Fruit fly (Drosophila melanogaster) whole organism, embryonic: ENCODE results near the gene mRpL4.

Source experiments
- Bgb ChIP-seq: fragments of 200-800 bp; sonication (Bioruptor generic); IDR thresholded peaks from 2 replicates; pipeline ENCODE4 v1.3.6; 2022; ENCODE audit warnings: missing biosample characterization, missing genetic modification characterization; ENCODE audit not compliant: partially characterized antibody
- CG10462 ChIP-seq: fragments of 200-800 bp; sonication (Bioruptor generic); optimal IDR thresholded peaks from 2 replicates; lab custom pipeline; 2016; ENCODE audit warnings: missing biosample characterization, missing genetic modification characterization
- CG12391 ChIP-seq: fragments of 200-800 bp; sonication (Bioruptor generic); optimal IDR thresholded peaks from 3 replicates; lab custom pipeline; 2018; ENCODE audit warnings: missing biosample characterization, mild to moderate bottlenecking, missing genetic modification characterization, moderate library complexity
- CG13894 ChIP-seq: fragments of 200-800 bp; sonication (Bioruptor generic); optimal IDR thresholded peaks from 3 replicates; lab custom pipeline; 2018; ENCODE audit warnings: missing biosample characterization, mild to moderate bottlenecking, missing genetic modification characterization, moderate library complexity
- CG15269 ChIP-seq: fragments of 200-800 bp; sonication (Bioruptor generic); optimal IDR thresholded peaks from 2 replicates; lab custom pipeline; 2018; ENCODE audit warnings: missing biosample characterization, mild to moderate bottlenecking, missing genetic modification characterization, moderate library complexity
- CG1603 ChIP-seq: fragments of 200-800 bp; sonication (Bioruptor generic); optimal IDR thresholded peaks from 2 replicates; lab custom pipeline; 2019; ENCODE audit warnings: missing biosample characterization, mild to moderate bottlenecking, missing genetic modification characterization, moderate library complexity
- CG18262 ChIP-seq: fragments of 200-800 bp; optimal IDR thresholded peaks from 3 replicates; lab custom pipeline; 2019; ENCODE audit warnings: missing biosample characterization, mild to moderate bottlenecking, missing genetic modification characterization, moderate library complexity
- CG3163 ChIP-seq: fragments of 200-800 bp; sonication (Bioruptor generic); optimal IDR thresholded peaks from 3 replicates; lab custom pipeline; 2016; ENCODE audit warnings: missing biosample characterization, missing genetic modification characterization
- CG3407 ChIP-seq: fragments of 200-800 bp; sonication (Bioruptor generic); optimal IDR thresholded peaks from 2 replicates; lab custom pipeline; 2018; ENCODE audit warnings: missing biosample characterization, mild to moderate bottlenecking, missing genetic modification characterization
- CG34224 ChIP-seq: fragments of 200-800 bp; sonication (Bioruptor generic); IDR thresholded peaks from 3 replicates; pipeline ENCODE4 v1.3.6; 2022; ENCODE audit warnings: missing biosample characterization, missing genetic modification characterization; ENCODE audit not compliant: partially characterized antibody
- CG42726 ChIP-seq: fragments of 200-800 bp; sonication (Bioruptor generic); IDR thresholded peaks from 2 replicates; pipeline ENCODE4 v1.3.6; 2022; ENCODE audit warnings: missing biosample characterization, missing genetic modification characterization; ENCODE audit not compliant: partially characterized antibody
- CG7357 ChIP-seq: fragments of 200-800 bp; sonication (Bioruptor generic); IDR thresholded peaks from 3 replicates; pipeline ENCODE4 v1.3.6; 2022; ENCODE audit warnings: missing biosample characterization, missing genetic modification characterization
- CG7987 ChIP-seq: fragments of 200-800 bp; sonication (Bioruptor generic); optimal IDR thresholded peaks from 2 replicates; lab custom pipeline; 2018; ENCODE audit warnings: missing biosample characterization, mild to moderate bottlenecking, missing genetic modification characterization, moderate library complexity
- CG8388 ChIP-seq: fragments of 200-800 bp; sonication (Bioruptor generic); optimal IDR thresholded peaks from 2 replicates; lab custom pipeline; 2019; ENCODE audit warnings: missing biosample characterization, mild to moderate bottlenecking, missing genetic modification characterization, moderate library complexity
- CG8765 ChIP-seq: fragments of 200-800 bp; sonication (Bioruptor generic); IDR thresholded peaks from 2 replicates; pipeline ENCODE4 v1.3.6; 2022; ENCODE audit warnings: missing biosample characterization, missing genetic modification characterization
- CG9215 ChIP-seq: fragments of 200-800 bp; sonication (Bioruptor generic); IDR thresholded peaks from 2 replicates; pipeline ENCODE4 v1.3.6; 2022; ENCODE audit warnings: missing biosample characterization, missing genetic modification characterization
- Dfd ChIP-seq, 2 experiments: fragments of >200 bp; optimal IDR thresholded peaks; 2 replicates each; lab custom pipeline; 2017; ENCODE audit warnings: missing biosample characterization in 2 of 2, missing genetic modification characterization in 2 of 2
- Dp ChIP-seq: fragments of 200-800 bp; sonication (Bioruptor generic); optimal IDR thresholded peaks from 2 replicates; lab custom pipeline; 2018; ENCODE audit warnings: missing biosample characterization, mild to moderate bottlenecking, missing genetic modification characterization, moderate library complexity
- Elba2 ChIP-seq: fragments of 200-800 bp; sonication (Bioruptor generic); optimal IDR thresholded peaks from 3 replicates; lab custom pipeline; 2016; ENCODE audit warnings: missing biosample characterization, missing genetic modification characterization
- Gug ChIP-seq: fragments of 200-800 bp; sonication (Bioruptor generic); IDR thresholded peaks from 4 replicates; pipeline ENCODE4 v1.3.6; 2022; ENCODE audit warnings: missing biosample characterization, missing genetic modification characterization
- HLH54F ChIP-seq: fragments of 200-800 bp; sonication (Bioruptor generic); optimal IDR thresholded peaks from 3 replicates; lab custom pipeline; 2016; ENCODE audit warnings: missing biosample characterization, missing genetic modification characterization
- HmgD ChIP-seq: fragments of 200-800 bp; sonication (Bioruptor generic); optimal IDR thresholded peaks from 3 replicates; lab custom pipeline; 2016; ENCODE audit warnings: missing biosample characterization, missing genetic modification characterization
- Lpt ChIP-seq: fragments of >200 bp; optimal IDR thresholded peaks from 2 replicates; lab custom pipeline; 2018; ENCODE audit warnings: missing biosample characterization, missing genetic modification characterization
- Mes4 ChIP-seq: fragments of 200-800 bp; sonication (Bioruptor generic); optimal IDR thresholded peaks from 2 replicates; lab custom pipeline; 2016; ENCODE audit warnings: missing biosample characterization, missing genetic modification characterization
- Myb ChIP-seq: fragments of 200-800 bp; sonication (Bioruptor generic); optimal IDR thresholded peaks from 2 replicates; lab custom pipeline; 2016; ENCODE audit warnings: missing biosample characterization, missing genetic modification characterization
- Oli ChIP-seq: fragments of 200-800 bp; sonication (Bioruptor generic); optimal IDR thresholded peaks from 2 replicates; lab custom pipeline; 2018; ENCODE audit warnings: missing biosample characterization, mild to moderate bottlenecking, missing genetic modification characterization, moderate library complexity
- Sry-β ChIP-seq: fragments of 200-800 bp; sonication (Bioruptor generic); optimal IDR thresholded peaks from 2 replicates; lab custom pipeline; 2018; ENCODE audit warnings: missing biosample characterization, mild to moderate bottlenecking, missing genetic modification characterization, moderate library complexity
- Usf ChIP-seq: fragments of 200-800 bp; sonication (Bioruptor generic); optimal IDR thresholded peaks from 2 replicates; lab custom pipeline; 2017; ENCODE audit warnings: missing genotype, missing biosample characterization, missing genetic modification characterization
- az2 ChIP-seq: fragments of 200-800 bp; sonication (Bioruptor generic); optimal IDR thresholded peaks from 3 replicates; lab custom pipeline; 2016; ENCODE audit warnings: missing biosample characterization, missing genetic modification characterization
- cad ChIP-seq: fragments of >200 bp; optimal IDR thresholded peaks from 2 replicates; lab custom pipeline; 2017; ENCODE audit warnings: missing biosample characterization, missing genetic modification characterization
- crp ChIP-seq, 2 experiments: fragments of 200-800 bp; sonication (Bioruptor generic); optimal IDR thresholded peaks; 2 replicates in 1 of 2; 3 replicates in 1 of 2; lab custom pipeline; 2017; ENCODE audit warnings: missing biosample characterization in 2 of 2, missing genetic modification characterization in 2 of 2, mild to moderate bottlenecking in 1 of 2, moderate library complexity in 1 of 2
- fd96Cb ChIP-seq: fragments of 200-800 bp; sonication (Bioruptor generic); optimal IDR thresholded peaks from 2 replicates; lab custom pipeline; 2018; ENCODE audit warnings: missing biosample characterization, mild to moderate bottlenecking, missing genetic modification characterization, moderate library complexity
- fru ChIP-seq: fragments of >200 bp; optimal IDR thresholded peaks from 2 replicates; lab custom pipeline; 2017
- gro ChIP-seq: fragments of 200-800 bp; sonication (Bioruptor generic); optimal IDR thresholded peaks from 2 replicates; lab custom pipeline; 2016; ENCODE audit warnings: missing biosample characterization, missing genetic modification characterization
- hkb ChIP-seq, 2 experiments: fragments of 200-800 bp in 1 of 2; fragments of >200 bp in 1 of 2; sonication (Bioruptor generic) in 1 of 2; IDR thresholded peaks in 1 of 2; optimal IDR thresholded peaks in 1 of 2; 2 replicates each; pipeline versions ENCODE4 v1.3.6 to Lab custom; 2017 to 2022; ENCODE audit warnings: missing biosample characterization in 1 of 2, missing genetic modification characterization in 1 of 2
- p53 ChIP-seq: fragments of 200-800 bp; sonication (Bioruptor generic); optimal IDR thresholded peaks from 2 replicates; lab custom pipeline; 2016; ENCODE audit warnings: missing biosample characterization, missing genetic modification characterization
- pb ChIP-seq: fragments of 200-800 bp; sonication (Bioruptor generic); optimal IDR thresholded peaks from 3 replicates; lab custom pipeline; 2016; ENCODE audit warnings: missing biosample characterization, missing genetic modification characterization
- peb ChIP-seq: fragments of 200-800 bp; sonication (Bioruptor generic); IDR thresholded peaks from 2 replicates; pipeline ENCODE4 v1.3.6; 2022; ENCODE audit warnings: missing biosample characterization, missing genetic modification characterization
- pho ChIP-seq: fragments of 200-800 bp; sonication (Bioruptor generic); optimal IDR thresholded peaks from 2 replicates; lab custom pipeline; 2016; ENCODE audit warnings: missing biosample characterization, missing genetic modification characterization
- sc ChIP-seq, 3 experiments: fragments of >200 bp in 2 of 3; fragments of 200-800 bp in 1 of 3; sonication (Bioruptor generic) in 1 of 3; optimal IDR thresholded peaks; 2 replicates in 2 of 3; 3 replicates in 1 of 3; lab custom pipeline; 2017; ENCODE audit warnings: mild to moderate bottlenecking in 1 of 3, missing biosample characterization in 1 of 3, missing genetic modification characterization in 1 of 3, missing genetic modification reagents in 1 of 3
- schlank ChIP-seq: fragments of 200-800 bp; sonication (Bioruptor generic); optimal IDR thresholded peaks from 2 replicates; lab custom pipeline; 2018; ENCODE audit warnings: missing biosample characterization, mild to moderate bottlenecking, missing genetic modification characterization
- sd ChIP-seq: fragments of 200-800 bp; sonication (Bioruptor generic); optimal IDR thresholded peaks from 3 replicates; lab custom pipeline; 2018; ENCODE audit warnings: missing biosample characterization, mild to moderate bottlenecking, missing genetic modification characterization, moderate library complexity
- sens-2 ChIP-seq: fragments of 200-800 bp; sonication (Bioruptor generic); IDR thresholded peaks from 2 replicates; pipeline ENCODE4 v1.3.6; 2022; ENCODE audit warnings: missing biosample characterization, missing genetic modification characterization
- shn ChIP-seq: fragments of 200-800 bp; sonication (Bioruptor generic); optimal IDR thresholded peaks from 3 replicates; lab custom pipeline; 2016; ENCODE audit warnings: missing biosample characterization, missing genetic modification characterization
- stc ChIP-seq: fragments of 200-800 bp; sonication (Bioruptor generic); IDR thresholded peaks from 2 replicates; pipeline ENCODE4 v1.3.6; 2022; ENCODE audit warnings: missing biosample characterization, missing genetic modification characterization
- unpg ChIP-seq: fragments of 200-800 bp; sonication (Bioruptor generic); optimal IDR thresholded peaks from 3 replicates; lab custom pipeline; 2018; ENCODE audit warnings: missing biosample characterization, mild to moderate bottlenecking, missing genetic modification characterization, moderate library complexity
- z ChIP-seq: fragments of 200-800 bp; sonication (Bioruptor generic); IDR thresholded peaks from 3 replicates; pipeline ENCODE4 v1.3.6; 2022; ENCODE audit warnings: missing biosample characterization, missing genetic modification characterization
- zen ChIP-seq: fragments of 200-800 bp; sonication (Bioruptor generic); optimal IDR thresholded peaks from 3 replicates; lab custom pipeline; 2018; ENCODE audit warnings: missing biosample characterization, mild to moderate bottlenecking, missing genetic modification characterization, moderate library complexity

mRpL4 gene

DNA sequence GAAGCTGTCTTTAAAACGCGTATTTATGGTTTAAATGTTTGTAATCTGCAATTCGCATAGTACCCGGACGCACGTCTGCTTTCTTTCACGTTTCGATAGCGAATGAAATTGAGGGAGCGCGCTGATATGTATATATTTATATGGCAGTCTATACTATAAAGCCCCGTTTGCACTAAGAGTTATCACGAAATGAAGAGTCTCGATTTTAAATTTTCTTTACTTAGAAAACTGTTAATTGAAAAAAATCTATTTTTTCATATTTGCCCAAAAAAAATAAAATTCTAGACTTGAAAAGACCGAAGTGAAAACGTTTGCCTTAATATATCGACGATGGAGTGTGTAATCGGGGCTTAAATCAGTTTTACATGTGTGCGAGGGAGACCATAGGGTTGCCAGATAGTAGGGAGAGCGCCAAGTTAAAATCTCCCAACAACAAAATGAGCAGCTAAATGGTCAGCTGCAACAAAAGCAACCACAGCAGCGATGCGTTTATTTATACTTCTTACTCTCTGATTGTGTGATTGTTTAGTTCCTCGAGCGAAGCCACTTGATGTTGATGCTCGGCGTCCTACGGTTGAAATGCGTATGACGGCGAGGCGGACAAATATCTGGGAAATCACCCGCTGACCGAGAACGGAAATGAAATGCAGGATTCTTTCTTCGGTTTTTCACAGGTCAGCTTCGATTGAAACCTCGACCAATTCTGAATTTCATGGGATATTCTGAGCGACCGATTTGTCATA, 3.2 kb downstream of the mRpL4 start, which contains the start of gene cact (continued):
- peak; percentile 94 for TF ChIP-seq zen (tag; lab: Kevin White, UChicago)
- TF ChIP-seq unpg (GFP tag; lab: Kevin White, UChicago) = peak; percentile 95
- no peak for TF ChIP-seq sc (optimal IDR thresholded peaks at IDR 0.05; lab: Kevin White, UChicago)
- TF ChIP-seq sc (GFP tag; optimal IDR thresholded peaks at IDR 0.05; lab: Kevin White, UChicago) = peak; percentile 85
- peak; percentile 88 for TF ChIP-seq stc (GFP tag; lab: Robert Waterston, UW)
- 0 out of 3 replicates have a peak, but pooled peaks have one; percentile 14 for TF ChIP-seq z
- peak; percentile 80 for TF ChIP-seq Usf (GFP tag; lab: Kevin White, UChicago)
- peak; percentile 92 for TF ChIP-seq Oli (tag; lab: Kevin White, UChicago)
- peak; percentile 50 for TF ChIP-seq CG1603 (tag; lab: Kevin White, UChicago)
- TF ChIP-seq gro (GFP tag; lab: Kevin White, UChicago) = peak; percentile 95
- peak; percentile 85 for TF ChIP-seq CG10462 (GFP tag; lab: Kevin White, UChicago)
- TF ChIP-seq hkb (optimal IDR thresholded peaks at IDR 0.05; lab: Kevin White, UChicago) = no peak
- peak; percentile 92 for TF ChIP-seq hkb (GFP tag; IDR thresholded peaks at IDR 0.05; lab: Robert Waterston, UW)
- TF ChIP-seq Dfd (GFP tag; optimal IDR thresholded peaks at IDR 0.05; lab: Kevin White, UChicago) = no peak
- TF ChIP-seq CG18262 (tag; lab: Kevin White, UChicago) = peak; percentile 94
- TF ChIP-seq Bgb = peak; percentile 36; the same call in 1 of the 2 replicates
- TF ChIP-seq fru (lab: Kevin White, UChicago) = no peak
- TF ChIP-seq az2 (GFP tag; lab: Kevin White, UChicago) = peak; percentile 95
- peak; percentile 83 for TF ChIP-seq CG8765 (GFP tag; lab: Robert Waterston, UW)
- peak; percentile 45; the same call in 1 of the 2 replicates for TF ChIP-seq CG42726
- TF ChIP-seq cad = no peak
- peak; percentile 93 for TF ChIP-seq CG8388 (GFP tag; lab: Kevin White, UChicago)
- peak; percentile 88 for TF ChIP-seq fd96Cb (tag; lab: Kevin White, UChicago)
- peak; percentile 73 for TF ChIP-seq pb (GFP tag; lab: Kevin White, UChicago)
- TF ChIP-seq Elba2 (GFP tag; lab: Kevin White, UChicago) = peak; percentile 54
- TF ChIP-seq Sry-β (GFP tag; lab: Kevin White, UChicago) = peak; percentile 47
- no peak for TF ChIP-seq Lpt (GFP tag; lab: Kevin White, UChicago)
- peak; percentile 69; the same call in 1 of the 2 replicates for TF ChIP-seq sens-2
- peak; percentile 93 for TF ChIP-seq HmgD (GFP tag; lab: Kevin White, UChicago)
- no peak for TF ChIP-seq sd (tag; lab: Kevin White, UChicago)
- peak; percentile 95 for TF ChIP-seq CG13894 (tag; lab: Kevin White, UChicago)
- peak; percentile 80 for TF ChIP-seq CG3163 (GFP tag; lab: Kevin White, UChicago)
- peak; percentile 89 for TF ChIP-seq CG15269 (tag; lab: Kevin White, UChicago)
- TF ChIP-seq Gug (GFP tag; lab: Robert Waterston, UW) = peak; percentile 87
- peak; percentile 74 for TF ChIP-seq peb (GFP tag; lab: Robert Waterston, UW)
- peak; percentile 80 for TF ChIP-seq schlank (tag; lab: Kevin White, UChicago)
- TF ChIP-seq HLH54F (GFP tag; lab: Kevin White, UChicago) = peak; percentile 95
- peak; percentile 91 for TF ChIP-seq shn (GFP tag; lab: Kevin White, UChicago)
- peak; percentile 89 for TF ChIP-seq Mes4 (GFP tag; lab: Kevin White, UChicago)
- peak; percentile 97 for TF ChIP-seq CG12391 (tag; lab: Kevin White, UChicago)
- TF ChIP-seq CG9215 (GFP tag; lab: Robert Waterston, UW) = peak; percentile 85
- peak; percentile 18 to 72 for TF ChIP-seq crp (GFP tag; optimal IDR thresholded peaks at IDR 0.05; lab: Kevin White, UChicago)
- peak; percentile 82 for TF ChIP-seq Myb (GFP tag; lab: Kevin White, UChicago)
- TF ChIP-seq CG7987 (GFP tag; lab: Kevin White, UChicago) = peak; percentile 62
- TF ChIP-seq pho (GFP tag; lab: Kevin White, UChicago) = peak; percentile 94
- peak; percentile 79 for TF ChIP-seq CG3407 (GFP tag; lab: Kevin White, UChicago)
- TF ChIP-seq p53 (GFP tag; lab: Kevin White, UChicago) = peak; percentile 83
- TF ChIP-seq Dp (GFP tag; lab: Kevin White, UChicago) = peak; percentile 69
- no peak for TF ChIP-seq CG34224 (GFP tag; lab: Robert Waterston, UW)
- TF ChIP-seq CG7357 = peak; percentile 88
